Fruit fly (Drosophila melanogaster) whole organism, embryonic: Measurements from ENCODE around the gene ewg.

Source experiments
- Asciz ChIP-seq: fragments of 200-800 bp; sonication (Bioruptor generic); optimal IDR thresholded peaks from 2 replicates; lab custom pipeline; 2017; ENCODE audit warnings: missing biosample characterization, mild to moderate bottlenecking, missing genetic modification characterization, missing genetic modification reagents
- Atf-2 ChIP-seq: fragments of 200-800 bp; sonication (Bioruptor generic); optimal IDR thresholded peaks from 2 replicates; lab custom pipeline; 2016; ENCODE audit warnings: missing biosample characterization, missing genetic modification characterization
- CG10267 ChIP-seq: fragments of 200-800 bp; sonication (Bioruptor generic); optimal IDR thresholded peaks from 2 replicates; lab custom pipeline; 2018; ENCODE audit warnings: missing biosample characterization, mild to moderate bottlenecking, missing genetic modification characterization, moderate library complexity
- CG11695 ChIP-seq: fragments of 200-800 bp; sonication (Bioruptor generic); IDR thresholded peaks from 3 replicates; pipeline ENCODE4 v1.3.6; 2022; ENCODE audit warnings: missing biosample characterization, missing genetic modification characterization
- CG13424 ChIP-seq: fragments of 200-800 bp; sonication (Bioruptor generic); optimal IDR thresholded peaks from 2 replicates; lab custom pipeline; 2019; ENCODE audit warnings: missing biosample characterization, mild to moderate bottlenecking, missing genetic modification characterization, moderate library complexity
- CG14860 ChIP-seq: fragments of 200-800 bp; sonication (Bioruptor generic); IDR thresholded peaks from 3 replicates; pipeline ENCODE4 v1.3.6; 2022; ENCODE audit warnings: missing biosample characterization, missing genetic modification characterization; ENCODE audit not compliant: partially characterized antibody
- CG15073 ChIP-seq: fragments of 200-800 bp; sonication (Bioruptor generic); optimal IDR thresholded peaks from 2 replicates; lab custom pipeline; 2016; ENCODE audit warnings: missing biosample characterization, missing genetic modification characterization
- CG17186 ChIP-seq: fragments of 200-800 bp; sonication (Bioruptor generic); optimal IDR thresholded peaks from 3 replicates; lab custom pipeline; 2017; ENCODE audit warnings: missing biosample characterization, missing genetic modification reagents, missing genetic modification characterization
- CG17359 ChIP-seq: fragments of 200-800 bp; sonication (Bioruptor generic); optimal IDR thresholded peaks from 3 replicates; lab custom pipeline; 2018; ENCODE audit warnings: missing biosample characterization, mild to moderate bottlenecking, missing genetic modification characterization, moderate library complexity
- CG17385 ChIP-seq: fragments of 200-800 bp; sonication (Bioruptor generic); optimal IDR thresholded peaks from 3 replicates; lab custom pipeline; 2018; ENCODE audit warnings: missing biosample characterization, mild to moderate bottlenecking, missing genetic modification characterization
- CG33557 ChIP-seq: fragments of 200-800 bp; sonication (Bioruptor generic); optimal IDR thresholded peaks from 2 replicates; lab custom pipeline; 2019; ENCODE audit warnings: missing biosample characterization, mild to moderate bottlenecking, missing genetic modification characterization, moderate library complexity
- CG34376 ChIP-seq: fragments of 200-800 bp; sonication (Bioruptor generic); optimal IDR thresholded peaks from 2 replicates; lab custom pipeline; 2018; ENCODE audit warnings: missing biosample characterization, mild to moderate bottlenecking, missing genetic modification characterization
- CG3726 ChIP-seq: fragments of 200-800 bp; sonication (Bioruptor generic); IDR thresholded peaks from 3 replicates; pipeline ENCODE4, ENCODE4 v1.3.6; 2022; ENCODE audit warnings: missing biosample characterization, missing genetic modification characterization
- CG3995 ChIP-seq: fragments of 200-800 bp; sonication (Bioruptor generic); optimal IDR thresholded peaks from 3 replicates; lab custom pipeline; 2016; ENCODE audit warnings: missing biosample characterization, missing genetic modification characterization
- CG6175 ChIP-seq: fragments of 200-800 bp; sonication (Bioruptor generic); IDR thresholded peaks from 3 replicates; pipeline ENCODE4 v1.3.6; 2022; ENCODE audit warnings: missing biosample characterization, missing genetic modification characterization
- CG6765 ChIP-seq: fragments of 200-800 bp; sonication (Bioruptor generic); optimal IDR thresholded peaks from 3 replicates; lab custom pipeline; 2017; ENCODE audit warnings: missing biosample characterization, mild to moderate bottlenecking, missing genetic modification characterization
- CG7556 ChIP-seq: fragments of 200-800 bp; sonication (Bioruptor generic); optimal IDR thresholded peaks from 2 replicates; lab custom pipeline; 2017; ENCODE audit warnings: missing biosample characterization, mild to moderate bottlenecking, missing genetic modification characterization
- CG8944 ChIP-seq: fragments of 200-800 bp; sonication (Bioruptor generic); optimal IDR thresholded peaks from 3 replicates; lab custom pipeline; 2016; ENCODE audit warnings: missing biosample characterization, missing genetic modification characterization
- CG9609 ChIP-seq: fragments of 200-800 bp; sonication (Bioruptor generic); optimal IDR thresholded peaks from 3 replicates; lab custom pipeline; 2016; ENCODE audit warnings: missing biosample characterization, missing genetic modification characterization
- CG9817 ChIP-seq: fragments of 200-800 bp; sonication (Bioruptor generic); optimal IDR thresholded peaks from 2 replicates; lab custom pipeline; 2018; ENCODE audit warnings: missing biosample characterization, mild to moderate bottlenecking, missing genetic modification characterization, moderate library complexity
- D19B ChIP-seq: fragments of 200-800 bp; sonication (Bioruptor generic); optimal IDR thresholded peaks from 2 replicates; lab custom pipeline; 2017; ENCODE audit warnings: missing biosample characterization, mild to moderate bottlenecking, missing genetic modification characterization
- Dip2 ChIP-seq: fragments of 200-800 bp; sonication (Bioruptor generic); IDR thresholded peaks from 2 replicates; pipeline ENCODE4 v1.3.6; 2022; ENCODE audit warnings: missing biosample characterization, missing genetic modification characterization
- Fer3 ChIP-seq: fragments of 200-800 bp; sonication (Bioruptor generic); optimal IDR thresholded peaks from 2 replicates; lab custom pipeline; 2018; ENCODE audit warnings: missing biosample characterization, mild to moderate bottlenecking, missing genetic modification characterization, moderate library complexity
- Lim3 ChIP-seq: fragments of 200-800 bp; sonication (Bioruptor generic); IDR thresholded peaks from 2 replicates; pipeline ENCODE4 v1.3.6; 2022; ENCODE audit warnings: missing biosample characterization, missing genetic modification characterization
- Meics ChIP-seq: fragments of 200-800 bp; sonication (Bioruptor generic); optimal IDR thresholded peaks from 2 replicates; lab custom pipeline; 2017; ENCODE audit warnings: missing biosample characterization, mild to moderate bottlenecking, missing genetic modification characterization
- NC2β ChIP-seq: fragments of 200-800 bp; sonication (Bioruptor generic); optimal IDR thresholded peaks from 2 replicates; lab custom pipeline; 2016; ENCODE audit warnings: missing biosample characterization, missing genetic modification characterization
- NFAT ChIP-seq: fragments of 200-800 bp; sonication (Bioruptor generic); IDR thresholded peaks from 2 replicates; pipeline ENCODE4 v1.3.6; 2022; ENCODE audit warnings: missing biosample characterization, missing genetic modification characterization
- Spps ChIP-seq: fragments of 200-800 bp; sonication (Bioruptor generic); optimal IDR thresholded peaks from 2 replicates; lab custom pipeline; 2018; ENCODE audit warnings: missing biosample characterization, mild to moderate bottlenecking, missing genetic modification characterization
- Sry-β ChIP-seq: fragments of 200-800 bp; sonication (Bioruptor generic); optimal IDR thresholded peaks from 2 replicates; lab custom pipeline; 2018; ENCODE audit warnings: missing biosample characterization, mild to moderate bottlenecking, missing genetic modification characterization, moderate library complexity
- Stat92E ChIP-seq, 3 experiments: fragments of >200 bp in 2 of 3; fragments of 200-800 bp in 1 of 3; sonication (Bioruptor generic) in 1 of 3; optimal IDR thresholded peaks; 2 replicates each; lab custom pipeline; 2017 to 2019; ENCODE audit warnings: missing biosample characterization in 3 of 3, missing genetic modification characterization in 3 of 3, mild to moderate bottlenecking in 1 of 3, moderate library complexity in 1 of 3
- Xrp1 ChIP-seq: fragments of 200-800 bp; sonication (Bioruptor generic); IDR thresholded peaks from 2 replicates; pipeline ENCODE4 v1.3.6; 2022; ENCODE audit warnings: missing biosample characterization, missing genetic modification characterization
- al ChIP-seq: fragments of 200-800 bp; sonication (Bioruptor generic); IDR thresholded peaks from 2 replicates; pipeline ENCODE4 v1.3.6; 2022; ENCODE audit warnings: missing biosample characterization, missing genetic modification characterization
- ara ChIP-seq: fragments of 200-800 bp; sonication (Bioruptor generic); IDR thresholded peaks from 2 replicates; pipeline ENCODE4 v1.3.6; 2022; ENCODE audit warnings: missing biosample characterization, missing genetic modification characterization
- ato ChIP-seq: fragments of 200-800 bp; sonication (Bioruptor generic); IDR thresholded peaks from 2 replicates; pipeline ENCODE4 v1.3.6; 2022; ENCODE audit warnings: missing biosample characterization, missing genetic modification characterization; ENCODE audit not compliant: partially characterized antibody
- bcd ChIP-seq: fragments of 200-800 bp; sonication (Bioruptor generic); optimal IDR thresholded peaks from 2 replicates; lab custom pipeline; 2017; ENCODE audit warnings: missing biosample characterization, mild to moderate bottlenecking, missing genetic modification characterization
- cas ChIP-seq: fragments of 200-800 bp; sonication (Bioruptor generic); IDR thresholded peaks from 2 replicates; pipeline ENCODE4 v1.3.6; 2022; ENCODE audit warnings: missing biosample characterization, missing genetic modification characterization
- da ChIP-seq: fragments of 200-800 bp; sonication (Bioruptor generic); optimal IDR thresholded peaks from 2 replicates; lab custom pipeline; 2016; ENCODE audit warnings: missing biosample characterization, missing genetic modification characterization
- dimm ChIP-seq: fragments of 200-800 bp; sonication (Bioruptor generic); IDR thresholded peaks from 2 replicates; pipeline ENCODE4 v1.3.6; 2022; ENCODE audit warnings: missing biosample characterization, missing genetic modification characterization
- jumu ChIP-seq: fragments of 200-800 bp; sonication (Bioruptor generic); optimal IDR thresholded peaks from 3 replicates; lab custom pipeline; 2016; ENCODE audit warnings: missing biosample characterization, missing genetic modification characterization
- kah ChIP-seq: fragments of 200-800 bp; sonication (Bioruptor generic); optimal IDR thresholded peaks from 2 replicates; lab custom pipeline; 2018; ENCODE audit warnings: missing biosample characterization, mild to moderate bottlenecking, missing genetic modification characterization
- nerfin-1 ChIP-seq: fragments of 200-800 bp; sonication (Bioruptor generic); optimal IDR thresholded peaks from 3 replicates; lab custom pipeline; 2019; ENCODE audit warnings: missing biosample characterization, mild to moderate bottlenecking, missing genetic modification characterization, moderate library complexity
- pan ChIP-seq, 4 experiments: fragments of >200 bp in 3 of 4; fragments of 200-800 bp in 1 of 4; sonication (Bioruptor generic) in 1 of 4; optimal IDR thresholded peaks in 3 of 4; IDR thresholded peaks in 1 of 4; 2 replicates each; pipeline versions ENCODE4 v1.3.6 to Lab custom; 2017 to 2022; ENCODE audit warnings: missing biosample characterization in 2 of 4, missing genetic modification characterization in 2 of 4, mixed read lengths in 1 of 4
- peb ChIP-seq: fragments of 200-800 bp; sonication (Bioruptor generic); IDR thresholded peaks from 2 replicates; pipeline ENCODE4 v1.3.6; 2022; ENCODE audit warnings: missing biosample characterization, missing genetic modification characterization
- phol ChIP-seq: fragments of 200-800 bp; sonication (Bioruptor generic); optimal IDR thresholded peaks from 3 replicates; lab custom pipeline; 2018; ENCODE audit warnings: missing biosample characterization, mild to moderate bottlenecking, missing genetic modification characterization, moderate library complexity
- prd ChIP-seq, 3 experiments: fragments of >200 bp in 2 of 3; fragments of 200-800 bp in 1 of 3; sonication (Bioruptor generic) in 1 of 3; optimal IDR thresholded peaks in 2 of 3; IDR thresholded peaks in 1 of 3; 2 replicates in 2 of 3; 3 replicates in 1 of 3; pipeline versions ENCODE4 v1.3.6 to Lab custom; 2017 to 2022; ENCODE audit warnings: missing biosample characterization in 1 of 3, missing genetic modification characterization in 1 of 3
- ro ChIP-seq: fragments of 200-800 bp; sonication (Bioruptor generic); IDR thresholded peaks from 2 replicates; pipeline ENCODE4 v1.3.6; 2022; ENCODE audit warnings: missing biosample characterization, missing genetic modification characterization
- so ChIP-seq: fragments of 200-800 bp; sonication (Bioruptor generic); IDR thresholded peaks from 3 replicates; pipeline ENCODE4 v1.3.6; 2022; ENCODE audit warnings: missing biosample characterization, missing genetic modification characterization
- tio ChIP-seq: fragments of 200-800 bp; sonication (Bioruptor generic); optimal IDR thresholded peaks from 2 replicates; lab custom pipeline; 2017; ENCODE audit warnings: missing biosample characterization, missing genetic modification characterization, inconsistent platforms
- ttk ChIP-seq: fragments of 200-800 bp; sonication (Bioruptor generic); IDR thresholded peaks from 2 replicates; pipeline ENCODE4 v2.1.2; 2022; ENCODE audit warnings: missing biosample characterization, missing genetic modification characterization
- usp ChIP-seq: fragments of >200 bp; optimal IDR thresholded peaks from 2 replicates; lab custom pipeline; 2017; ENCODE audit warnings: missing biosample characterization, missing genetic modification characterization

The ewg gene

DNA sequence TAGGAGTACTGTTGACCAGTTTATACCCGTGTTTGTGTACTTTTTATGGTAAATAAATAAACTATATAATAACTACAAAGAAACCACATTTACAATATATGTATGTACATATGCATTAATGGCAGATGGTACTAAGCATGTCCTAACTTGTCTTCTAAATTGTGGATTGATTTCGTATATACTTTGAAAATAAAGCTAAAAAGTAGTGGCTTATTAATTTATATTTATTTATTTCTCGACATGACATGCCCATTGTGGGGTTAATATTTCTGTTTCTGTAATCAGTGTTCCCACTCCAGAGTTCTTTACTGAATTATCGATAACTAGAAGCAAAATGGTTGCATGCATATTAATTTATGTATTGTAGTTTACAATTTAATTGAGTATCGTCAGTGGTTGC is 24.1 kb downstream of the ewg start, which contains the start of gene cin (continued):
- no peak for TF ChIP-seq prd (optimal IDR thresholded peaks at IDR 0.05; lab: Kevin White, UChicago)
- TF ChIP-seq prd (GFP tag; IDR thresholded peaks at IDR 0.05; lab: Robert Waterston, UW), result 0 out of 3 replicates have a peak, but pooled peaks have one; percentile 46
- TF ChIP-seq da (GFP tag; lab: Kevin White, UChicago), result no peak
- TF ChIP-seq ro, result no peak
- TF ChIP-seq NFAT (GFP tag; lab: Robert Waterston, UW), result no peak
- TF ChIP-seq Stat92E (GFP tag; optimal IDR thresholded peaks at IDR 0.05; lab: Kevin White, UChicago), result no peak
- TF ChIP-seq NC2β (GFP tag; lab: Kevin White, UChicago), result no peak
- no peak for TF ChIP-seq CG3726 (GFP tag; lab: Robert Waterston, UW)
- no peak for TF ChIP-seq Lim3 (GFP tag; lab: Robert Waterston, UW)
- TF ChIP-seq CG6765 (GFP tag; lab: Kevin White, UChicago), result no peak
- peak; percentile 13 for TF ChIP-seq Spps
- no peak for TF ChIP-seq Asciz
- no peak for TF ChIP-seq CG15073 (GFP tag; lab: Kevin White, UChicago)
- no peak for TF ChIP-seq pan (optimal IDR thresholded peaks at IDR 0.05; lab: Kevin White, UChicago)
- peak in 1 of 2 experiments; percentile 26 for TF ChIP-seq pan (GFP tag; optimal IDR thresholded peaks at IDR 0.05 in 1 of 2, IDR thresholded peaks at IDR 0.05 in 1 of 2)
- no peak for TF ChIP-seq jumu (GFP tag; lab: Kevin White, UChicago)
- TF ChIP-seq so, result no peak
- TF ChIP-seq phol (tag; lab: Kevin White, UChicago), result peak; percentile 62
- peak; percentile 68 for TF ChIP-seq Meics
- TF ChIP-seq CG6175 (GFP tag; lab: Robert Waterston, UW), result no peak
- TF ChIP-seq al, result no peak
- peak; percentile 13 for TF ChIP-seq CG33557
- peak; percentile 41 for TF ChIP-seq tio (GFP tag; lab: Kevin White, UChicago)
- TF ChIP-seq CG11695 (GFP tag; lab: Robert Waterston, UW), result no peak
- TF ChIP-seq ara (GFP tag; lab: Robert Waterston, UW), result no peak
- 0 out of 2 replicates have a peak, but pooled peaks have one; percentile 13 for TF ChIP-seq peb (GFP tag; lab: Robert Waterston, UW)
- no peak for TF ChIP-seq ato (GFP tag; lab: Robert Waterston, UW)
- TF ChIP-seq CG34376 (GFP tag; lab: Kevin White, UChicago), result no peak
- peak; percentile 34 for TF ChIP-seq CG10267
- TF ChIP-seq bcd (GFP tag; lab: Kevin White, UChicago), result no peak
- TF ChIP-seq CG14860 (GFP tag; lab: Robert Waterston, UW), result no peak
- TF ChIP-seq Fer3 (tag; lab: Kevin White, UChicago), result peak; percentile 48
- TF ChIP-seq CG9609, result no peak
- TF ChIP-seq D19B, result peak; percentile 20
- TF ChIP-seq usp (GFP tag; lab: Kevin White, UChicago), result no peak
- peak; percentile 7 for TF ChIP-seq CG13424 (tag; lab: Kevin White, UChicago)
- TF ChIP-seq CG3995 (GFP tag; lab: Kevin White, UChicago), result no peak
- TF ChIP-seq Sry-β (GFP tag; lab: Kevin White, UChicago), result no peak
- TF ChIP-seq nerfin-1, result no peak
- TF ChIP-seq Dip2 (GFP tag; lab: Robert Waterston, UW), result no peak
- no peak for TF ChIP-seq CG9817 (tag; lab: Kevin White, UChicago)
- peak; percentile 64; the same call in 1 of the 2 replicates for TF ChIP-seq Xrp1 (GFP tag; lab: Robert Waterston, UW)
- TF ChIP-seq CG17359 (tag; lab: Kevin White, UChicago), result peak; percentile 13
- peak; percentile 46 for TF ChIP-seq CG7556 (GFP tag; lab: Kevin White, UChicago)
- TF ChIP-seq dimm, result no peak
- no peak for TF ChIP-seq kah
- peak; percentile 7 for TF ChIP-seq CG17385 (GFP tag; lab: Kevin White, UChicago)
- TF ChIP-seq Atf-2 (GFP tag; lab: Kevin White, UChicago), result no peak
- TF ChIP-seq CG17186 (GFP tag; lab: Kevin White, UChicago), result no peak
- TF ChIP-seq cas (GFP tag; lab: Robert Waterston, UW), result no peak
- TF ChIP-seq ttk, result no peak
- TF ChIP-seq CG8944 (GFP tag; lab: Kevin White, UChicago), result no peak
